Fruit fly (Drosophila melanogaster): ENCODE results near the gene tx.

The tx gene

dm6 chr3R:26463146-26463545 lies 22.6 kb downstream of the tx start:
- TF ChIP-seq Dfd (GFP tag; optimal IDR thresholded peaks at IDR 0.05): no peak
- no peak for TF ChIP-seq dl (GFP tag; optimal IDR thresholded peaks at IDR 0.05; ENCODE audit: insufficient read depth in 1 of 2, partially characterized antibody in 2 of 2)
- TF ChIP-seq lola (GFP tag; optimal IDR thresholded peaks at IDR 0.05): no peak
- no peak for TF ChIP-seq usp (GFP tag; optimal IDR thresholded peaks at IDR 0.05)
- TF ChIP-seq woc (GFP tag; optimal IDR thresholded peaks at IDR 0.05): no peak

dm6 chr3R:26463558-26463957 lies 23.0 kb downstream of the tx start:
- no peak for TF ChIP-seq Dfd (GFP tag; optimal IDR thresholded peaks at IDR 0.05)
- no peak for TF ChIP-seq Hr78 (GFP tag; optimal IDR thresholded peaks at IDR 0.05)

dm6 chr3R:26464370-26464769 lies 23.8 kb downstream of the tx start:
- TF ChIP-seq Sp1 (GFP tag; optimal IDR thresholded peaks at IDR 0.05) (no peak), Hnf4 (GFP tag; optimal IDR thresholded peaks at IDR 0.05) (peak; percentile 21), jim (GFP tag; optimal IDR thresholded peaks at IDR 0.05) (no peak), ey (GFP tag; optimal IDR thresholded peaks at IDR 0.05) (no peak)

- TF ChIP-seq h (GFP tag; optimal IDR thresholded peaks at IDR 0.05): no peak
- no peak for TF ChIP-seq Dif (GFP tag; optimal IDR thresholded peaks at IDR 0.05; ENCODE audit: partially characterized antibody)
- TF ChIP-seq Rel (GFP tag; optimal IDR thresholded peaks at IDR 0.05): no peak
- TF ChIP-seq Rel (tag; optimal IDR thresholded peaks at IDR 0.05): no peak
- no peak for TF ChIP-seq GATAd (GFP tag; optimal IDR thresholded peaks at IDR 0.05)
- no peak for TF ChIP-seq Vsx2 (GFP tag; optimal IDR thresholded peaks at IDR 0.05; ENCODE audit: partially characterized antibody)
- no peak for TF ChIP-seq Hnf4 (GFP tag; optimal IDR thresholded peaks at IDR 0.05)
- no peak for TF ChIP-seq fru (GFP tag; optimal IDR thresholded peaks at IDR 0.05)
- TF ChIP-seq Abd-B (GFP tag; optimal IDR thresholded peaks at IDR 0.05): no peak
- TF ChIP-seq br (GFP tag; optimal IDR thresholded peaks at IDR 0.05): no peak
- no peak for TF ChIP-seq OdsH (GFP tag; optimal IDR thresholded peaks at IDR 0.05)
- TF ChIP-seq Myc (optimal IDR thresholded peaks at IDR 0.05): no peak
- TF ChIP-seq Hr83 (GFP tag; optimal IDR thresholded peaks at IDR 0.05; ENCODE audit: poor library complexity, severe bottlenecking): no peak
- TF ChIP-seq Jra (GFP tag; optimal IDR thresholded peaks at IDR 0.05): no peak
- TF ChIP-seq N (GFP tag; optimal IDR thresholded peaks at IDR 0.05): no peak
- TF ChIP-seq brk (GFP tag; optimal IDR thresholded peaks at IDR 0.05): no peak
- TF ChIP-seq dsf (GFP tag; optimal IDR thresholded peaks at IDR 0.05; ENCODE audit: borderline replicate concordance): no peak
- TF ChIP-seq woc (GFP tag; optimal IDR thresholded peaks at IDR 0.05): no peak
- no peak for TF ChIP-seq dl (GFP tag; optimal IDR thresholded peaks at IDR 0.05; ENCODE audit: insufficient read depth in 1 of 2, partially characterized antibody in 2 of 2)
- TF ChIP-seq Dfd (GFP tag; optimal IDR thresholded peaks at IDR 0.05): no peak
- no peak for TF ChIP-seq Sp1 (GFP tag; optimal IDR thresholded peaks at IDR 0.05)
Observed at dm6 chr3R:26465121-26465520, 24.5 kb downstream of the tx start.

dm6 chr3R:26478040-26478439 lies 37.5 kb downstream of the tx start:
- TF ChIP-seq pan (optimal IDR thresholded peaks at IDR 0.05) (no peak), jim (GFP tag; optimal IDR thresholded peaks at IDR 0.05) (no peak), CG9705 (GFP tag; optimal IDR thresholded peaks at IDR 0.05) (no peak), Dfd (GFP tag; optimal IDR thresholded peaks at IDR 0.05) (no peak), N (GFP tag; optimal IDR thresholded peaks at IDR 0.05) (no peak), Dif (GFP tag; optimal IDR thresholded peaks at IDR 0.05; ENCODE audit: partially characterized antibody) (no peak), CrebA (GFP tag; optimal IDR thresholded peaks at IDR 0.05; ENCODE audit: borderline replicate concordance) (no peak), sv (GFP tag; optimal IDR thresholded peaks at IDR 0.05) (no peak), CG32264 (GFP tag; optimal IDR thresholded peaks at IDR 0.05) (no peak), OdsH (GFP tag; optimal IDR thresholded peaks at IDR 0.05) (no peak), dl (GFP tag; optimal IDR thresholded peaks at IDR 0.05; ENCODE audit: insufficient read depth in 1 of 2, partially characterized antibody in 2 of 2) (no peak), brk (GFP tag; optimal IDR thresholded peaks at IDR 0.05) (no peak), GATAd (GFP tag; optimal IDR thresholded peaks at IDR 0.05) (no peak), rgr (GFP tag; optimal IDR thresholded peaks at IDR 0.05) (no peak), Mio (GFP tag; optimal IDR thresholded peaks at IDR 0.05) (no peak), fru (GFP tag; optimal IDR thresholded peaks at IDR 0.05) (no peak)

All from whole organism, wandering third instar larva.